Worm (Caenorhabditis elegans) whole organism, L1 larva: ENCODE measurements around the gene Y71H2AM.25.

Experiments
- C16A3.4 ChIP-seq: fragments of 150-350 bp; optimal IDR thresholded peaks from 2 replicates; lab custom pipeline; 2014; ENCODE audit warnings: missing biosample characterization, missing genetic modification characterization
- ceh-8 ChIP-seq: fragments of 200-800 bp; sonication (Bioruptor generic); optimal IDR thresholded peaks from 2 replicates; lab custom pipeline; 2018; ENCODE audit warnings: mild to moderate bottlenecking, missing genetic modification characterization, moderate library complexity, missing compliant biosample characterization
- ceh-82 ChIP-seq, 3 experiments: fragments of 150-350 bp in 1 of 3; sonication (generic microtip) in 2 of 3; optimal IDR thresholded peaks; 2 replicates each; lab custom pipeline; 2014 to 2017; ENCODE audit warnings: missing biosample characterization in 3 of 3, missing genetic modification characterization in 3 of 3
- egl-27 ChIP-seq, 2 experiments: fragments of 150-350 bp in 1 of 2; sonication (generic microtip); optimal IDR thresholded peaks; 3 replicates each; lab custom pipeline; 2017 to 2018; ENCODE audit warnings: missing biosample characterization in 2 of 2, missing genetic modification characterization in 2 of 2, missing genetic modification reagents in 2 of 2
- ets-5 ChIP-seq: fragments of 200-800 bp; sonication (Bioruptor generic); IDR thresholded peaks from 2 replicates; pipeline ENCODE4 v1.3.6; 2022; ENCODE audit warnings: missing genetic modification characterization, missing compliant biosample characterization
- grh-1 ChIP-seq: fragments of 200-800 bp; sonication (Bioruptor generic); IDR thresholded peaks from 2 replicates; pipeline ENCODE4 v1.3.6; 2022; ENCODE audit warnings: missing genetic modification reagents, missing genetic modification characterization, missing compliant biosample characterization
- hlh-17 ChIP-seq: fragments of 200-800 bp; sonication (Bioruptor generic); optimal IDR thresholded peaks from 2 replicates; lab custom pipeline; 2018; ENCODE audit warnings: missing genetic modification characterization, mild to moderate bottlenecking, missing compliant biosample characterization, moderate library complexity, borderline replicate concordance
- irx-1 ChIP-seq: sonication (generic microtip); optimal IDR thresholded peaks from 2 replicates; lab custom pipeline; 2016; ENCODE audit warnings: missing genetic modification characterization, missing compliant biosample characterization
- isw-1 ChIP-seq: fragments of 200-800 bp; sonication (Bioruptor generic); IDR thresholded peaks from 2 replicates; pipeline ENCODE4 v1.3.6; 2022; ENCODE audit warnings: missing genetic modification characterization, missing compliant biosample characterization
- lin-39 ChIP-seq: fragments of 150-350 bp; optimal IDR thresholded peaks from 2 replicates; lab custom pipeline; 2014; ENCODE audit warnings: missing biosample characterization, missing genetic modification reagents, missing genetic modification characterization
- lsy-2 ChIP-seq, 2 experiments: fragments of 150-350 bp; optimal IDR thresholded peaks; 2 replicates each; lab custom pipeline; 2014; ENCODE audit warnings: missing biosample characterization in 2 of 2, missing genetic modification characterization in 2 of 2
- mab-9 ChIP-seq: fragments of 200-800 bp; sonication (Bioruptor generic); IDR thresholded peaks from 2 replicates; pipeline ENCODE4 v1.3.6; 2022; ENCODE audit warnings: missing genetic modification reagents, missing genetic modification characterization, missing compliant biosample characterization
- nhr-11 ChIP-seq: fragments of 150-350 bp; optimal IDR thresholded peaks from 2 replicates; lab custom pipeline; 2014; ENCODE audit warnings: missing biosample characterization, missing genetic modification characterization
- nhr-12 ChIP-seq: sonication (generic microtip); optimal IDR thresholded peaks from 2 replicates; lab custom pipeline; 2017; ENCODE audit warnings: missing biosample characterization, missing genetic modification characterization
- nhr-19 ChIP-seq: fragments of 200-800 bp; sonication (Bioruptor generic); conservative IDR thresholded peaks from 2 replicates; pipeline ENCODE4 v1.3.6; 2022; ENCODE audit warnings: missing genetic modification characterization, missing compliant biosample characterization
- nhr-237 ChIP-seq: fragments of 150-350 bp; optimal IDR thresholded peaks from 2 replicates; lab custom pipeline; 2014; ENCODE audit warnings: missing biosample characterization, missing genetic modification characterization
- nhr-71 ChIP-seq: sonication (generic microtip); optimal IDR thresholded peaks from 2 replicates; lab custom pipeline; 2016; ENCODE audit warnings: mild to moderate bottlenecking, missing genetic modification characterization, moderate library complexity, missing compliant biosample characterization
- nhr-84 ChIP-seq: sonication (generic microtip); optimal IDR thresholded peaks from 2 replicates; lab custom pipeline; 2017; ENCODE audit warnings: missing biosample characterization, missing genetic modification characterization
- nhr-85 ChIP-seq: sonication (generic microtip); peaks from one replicate; lab custom pipeline; 2016; ENCODE audit warnings: missing genetic modification characterization, inconsistent platforms, missing compliant biosample characterization
- nhr-90 ChIP-seq: sonication (generic microtip); optimal IDR thresholded peaks from 2 replicates; lab custom pipeline; 2016; ENCODE audit warnings: mild to moderate bottlenecking, missing genetic modification characterization, missing compliant biosample characterization; ENCODE audit not compliant: poor library complexity
- pax-3 ChIP-seq: fragments of 200-800 bp; sonication (Bioruptor generic); optimal IDR thresholded peaks from 2 replicates; lab custom pipeline; 2018; ENCODE audit warnings: mild to moderate bottlenecking, missing genetic modification characterization, moderate library complexity, missing compliant biosample characterization
- sptf-1 ChIP-seq: fragments of 150-350 bp; optimal IDR thresholded peaks from 2 replicates; lab custom pipeline; 2014; ENCODE audit warnings: missing biosample characterization, missing genetic modification characterization
- sup-37 ChIP-seq: fragments of 200-800 bp; sonication (Bioruptor generic); optimal IDR thresholded peaks from 2 replicates; lab custom pipeline; 2018; ENCODE audit warnings: mild to moderate bottlenecking, missing genetic modification characterization, missing compliant biosample characterization
- swsn-7 ChIP-seq: sonication (generic microtip); optimal IDR thresholded peaks from 2 replicates; lab custom pipeline; 2016; ENCODE audit warnings: missing genetic modification characterization, missing compliant biosample characterization
- tlp-1 ChIP-seq: fragments of 150-350 bp; optimal IDR thresholded peaks from 2 replicates; lab custom pipeline; 2014; ENCODE audit warnings: missing biosample characterization, missing genetic modification characterization
- unc-130 ChIP-seq: fragments of 150-350 bp; optimal IDR thresholded peaks from 2 replicates; lab custom pipeline; 2017; ENCODE audit warnings: missing biosample characterization, missing genetic modification characterization, inconsistent platforms
- unc-30 ChIP-seq: sonication (generic microtip); optimal IDR thresholded peaks from 2 replicates; lab custom pipeline; 2017; ENCODE audit warnings: missing biosample characterization, missing genetic modification characterization
- vab-15 ChIP-seq: sonication (generic microtip); optimal IDR thresholded peaks from 2 replicates; lab custom pipeline; 2017; ENCODE audit warnings: missing genotype, mild to moderate bottlenecking, missing genetic modification characterization, missing compliant biosample characterization
- xbp-1 ChIP-seq: sonication (generic microtip); optimal IDR thresholded peaks from 2 replicates; lab custom pipeline; 2016; ENCODE audit warnings: missing genetic modification characterization, missing compliant biosample characterization
- ztf-11 ChIP-seq, 2 experiments: sonication (generic microtip); optimal IDR thresholded peaks; 2 replicates each; lab custom pipeline; 2016 to 2017; ENCODE audit warnings: missing genetic modification characterization in 2 of 2, missing biosample characterization in 1 of 2, missing compliant biosample characterization in 1 of 2

The Y71H2AM.25 gene

DNA sequence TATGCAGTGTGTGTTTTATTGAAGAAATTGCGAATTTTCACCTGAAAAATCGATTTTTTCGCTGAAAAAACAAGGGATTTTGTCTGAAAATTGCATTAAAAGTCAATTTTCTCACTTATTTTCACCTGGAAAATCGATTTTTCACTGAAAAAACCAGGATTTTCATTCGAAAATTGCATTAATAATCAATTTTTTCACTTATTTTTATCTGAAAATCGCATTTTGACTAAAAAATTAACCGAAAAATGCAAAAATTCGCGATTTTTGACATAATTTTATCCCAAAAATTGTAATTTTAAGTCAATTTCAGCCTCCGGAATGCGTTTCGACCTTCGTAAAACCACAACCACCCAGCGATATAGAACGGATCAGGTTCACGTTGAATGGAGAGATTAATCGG is 30.2 kb downstream of the Y71H2AM.25 start, which contains the start of gene Y71H2AM.29:
Gene Y71H2AM.29, plus strand, starts transcription at position 301 of the 400 bp plus-strand sequence.
- TF ChIP-seq sup-37 (GFP tag; lab: Kevin White, UChicago) (no peak), unc-130 (tag; lab: Kevin White, UChicago) (no peak), swsn-7 (tag; lab: Kevin White, UChicago) (no peak)

DNA sequence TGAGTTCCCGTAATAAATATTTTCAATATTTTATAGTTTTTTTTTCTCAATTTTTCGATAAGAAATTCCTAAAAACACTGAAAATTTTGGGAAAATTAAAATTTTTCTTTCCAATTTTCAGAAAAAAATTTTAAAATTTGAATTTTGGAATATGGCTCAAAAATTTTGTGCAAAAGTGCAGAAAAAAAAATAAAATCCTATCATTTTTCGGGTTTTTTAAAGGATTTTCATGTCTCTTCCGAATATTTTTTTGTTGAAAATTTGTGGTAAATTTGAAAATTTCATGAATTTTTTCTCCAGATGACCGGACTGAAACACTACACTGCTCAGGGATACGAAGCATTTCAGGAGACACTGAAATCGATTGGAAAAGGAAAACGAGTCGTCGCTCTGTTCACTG is 32.1 kb downstream of the Y71H2AM.25 start, which contains the start of gene txdc-17:
Gene txdc-17, plus strand, starts transcription at position 301 of the 400 bp plus-strand sequence.
- TF ChIP-seq xbp-1 (no peak), isw-1 (GFP tag; lab: Robert Waterston, UW) (no peak), tlp-1 (no peak), pax-3 (tag; lab: Kevin White, UChicago) (no peak), C16A3.4 (tag; lab: Kevin White, UChicago) (no peak), ets-5 (GFP tag; lab: Robert Waterston, UW) (no peak), sptf-1 (tag; lab: Kevin White, UChicago) (no peak), ceh-82 (tag; optimal IDR thresholded peaks at IDR 0.05; lab: Kevin White, UChicago) (no peak), swsn-7 (tag; lab: Kevin White, UChicago) (no peak), nhr-84 (tag; lab: Kevin White, UChicago) (no peak), ceh-8 (GFP tag; lab: Kevin White, UChicago) (no peak), lsy-2 (tag; optimal IDR thresholded peaks at IDR 0.05; lab: Kevin White, UChicago) (no peak), egl-27 (tag; optimal IDR thresholded peaks at IDR 0.05; lab: Kevin White, UChicago) (no peak), lin-39 (tag; lab: Kevin White, UChicago) (no peak)

DNA sequence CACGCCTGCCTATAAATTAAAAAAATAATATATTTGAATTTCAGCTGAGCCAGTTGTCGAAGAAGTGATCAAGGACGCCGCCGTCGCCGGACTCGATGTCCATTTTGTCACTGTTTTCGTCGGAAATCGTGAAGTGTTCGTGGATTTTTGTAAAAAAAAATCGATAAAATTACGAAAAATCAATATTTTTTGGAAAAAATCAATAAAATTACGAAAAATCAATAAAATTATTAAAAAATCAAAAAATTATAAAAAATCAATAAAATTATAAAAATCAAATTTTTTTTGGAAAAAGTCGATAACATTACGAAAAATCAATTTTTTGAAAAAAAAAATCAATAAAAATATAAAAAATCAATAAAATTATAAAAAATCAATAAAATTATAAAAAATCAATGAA is 32.7 kb downstream of the Y71H2AM.25 start:
- TF ChIP-seq nhr-85 (tag; lab: Kevin White, UChicago) (no peak), nhr-90 (tag; lab: Kevin White, UChicago) (no peak), C16A3.4 (tag; lab: Kevin White, UChicago) (no peak), nhr-12 (no peak), nhr-11 (tag; lab: Kevin White, UChicago) (no peak), vab-15 (no peak), unc-30 (tag; lab: Kevin White, UChicago) (no peak), unc-130 (tag; lab: Kevin White, UChicago) (no peak), ztf-11 (tag; optimal IDR thresholded peaks at IDR 0.05; lab: Kevin White, UChicago) (no peak), mab-9 (GFP tag; lab: Robert Waterston, UW) (no peak), nhr-19 (no peak), lsy-2 (tag; optimal IDR thresholded peaks at IDR 0.05; lab: Kevin White, UChicago) (no peak)

DNA sequence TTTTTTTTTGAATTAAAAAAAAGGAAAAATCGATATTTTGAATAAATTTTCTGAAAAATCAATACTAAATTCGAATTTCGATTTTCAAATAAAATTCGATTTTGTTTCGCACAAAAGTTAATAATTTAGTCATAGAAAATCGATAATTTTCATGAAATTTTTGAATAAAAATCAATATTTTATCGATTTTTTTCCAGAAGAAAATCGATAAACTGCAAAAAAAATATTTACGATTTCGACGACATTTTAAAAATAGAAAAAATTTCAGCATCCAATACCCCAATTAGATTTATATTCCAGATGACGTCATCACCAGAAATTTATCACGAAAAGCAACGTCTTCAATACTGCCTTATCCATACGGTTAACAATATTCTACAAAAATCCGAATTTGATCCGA is 34.1 kb downstream of the Y71H2AM.25 start, which contains the start of gene josd-1:
Gene josd-1, plus strand, starts transcription at position 301 of the 400 bp plus-strand sequence.
- TF ChIP-seq irx-1 (tag; lab: Kevin White, UChicago) (no peak), ets-5 (GFP tag; lab: Robert Waterston, UW) (no peak), nhr-237 (tag; lab: Kevin White, UChicago) (no peak), nhr-71 (tag; lab: Kevin White, UChicago) (no peak), ztf-11 (tag; optimal IDR thresholded peaks at IDR 0.05; lab: Kevin White, UChicago) (no peak), hlh-17 (GFP tag; lab: Kevin White, UChicago) (no peak)

DNA sequence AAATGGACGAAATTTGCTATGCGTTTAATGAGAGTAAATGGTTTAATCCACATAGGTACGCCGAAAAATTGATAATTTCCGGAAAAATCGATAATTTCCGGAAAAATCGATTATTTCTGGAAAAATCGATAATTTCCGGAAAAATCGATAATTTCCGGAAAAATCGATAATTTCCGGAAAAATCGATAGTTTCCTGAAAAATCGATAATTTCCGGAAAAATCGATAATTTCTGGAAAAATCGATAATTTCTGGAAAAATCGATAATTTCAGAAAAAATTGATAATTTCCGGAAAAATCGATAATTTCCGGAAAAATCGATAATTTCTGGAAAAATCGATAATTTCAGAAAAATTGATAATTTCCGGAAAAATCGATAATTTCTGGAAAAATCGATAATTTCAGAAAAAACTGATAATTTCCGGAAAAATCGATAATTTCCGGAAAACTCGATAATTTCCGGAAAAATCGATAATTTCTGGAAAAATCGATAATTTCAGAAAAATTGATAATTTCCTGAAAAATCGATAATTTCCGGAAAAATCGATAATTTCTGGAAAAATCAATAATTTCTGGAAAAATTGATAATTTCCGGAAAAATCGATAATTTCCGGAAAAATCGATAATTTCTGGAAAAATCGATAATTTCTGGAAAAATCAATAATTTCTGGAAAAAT is 34.6 kb downstream of the Y71H2AM.25 start:
- TF ChIP-seq grh-1, result 0 out of 2 replicates have a peak, but pooled peaks have one; percentile 14
- TF ChIP-seq, all 84 proteins: peak for 1; not testable (repeated sequence) for 83
